Worm (Caenorhabditis elegans): ENCODE results near the gene ttr-57.

ttr-57 gene

ce11 chrV:20638344-20638743 lies 33.4 kb downstream of the ttr-57 start, which contains the start of gene Y44A6B.3:
TSS of gene Y44A6B.3 (minus strand) at chrV:20638444.
- no peak for TF ChIP-seq zag-1 (tag; optimal IDR thresholded peaks at IDR 0.05)
- no peak for TF ChIP-seq nhr-21 (tag; optimal IDR thresholded peaks at IDR 0.05)
- no peak for TF ChIP-seq sma-3 (GFP tag; optimal IDR thresholded peaks at IDR 0.05)
- TF ChIP-seq fos-1 (tag; optimal IDR thresholded peaks at IDR 0.05) = no peak

ce11 chrV:20639294-20639693 lies 34.4 kb downstream of the ttr-57 start, which contains the start of gene srxa-14:
TSS of gene srxa-14 (plus strand) at chrV:20639594.
- no peak for TF ChIP-seq Y55F3AM.14 (GFP tag; optimal IDR thresholded peaks at IDR 0.05)
- no peak for TF ChIP-seq mdl-1 (tag; optimal IDR thresholded peaks at IDR 0.05)
- no peak for TF ChIP-seq elt-3 (tag; optimal IDR thresholded peaks at IDR 0.05)
- no peak for TF ChIP-seq sma-3 (GFP tag; optimal IDR thresholded peaks at IDR 0.05)
- TF ChIP-seq snpc-4 (tag; optimal IDR thresholded peaks at IDR 0.05) = no peak
- TF ChIP-seq unc-62 (GFP tag; optimal IDR thresholded peaks at IDR 0.05) = no peak
- no peak for TF ChIP-seq lin-13 (GFP tag; optimal IDR thresholded peaks at IDR 0.05)
- no peak for TF ChIP-seq gmeb-1 (tag; optimal IDR thresholded peaks at IDR 0.05)
- TF ChIP-seq ztf-4 (tag; optimal IDR thresholded peaks at IDR 0.05) = no peak
- no peak for TF ChIP-seq ama-1 (optimal IDR thresholded peaks at IDR 0.05)

- TF ChIP-seq nhr-25 (tag; optimal IDR thresholded peaks at IDR 0.05) (no peak), nhr-11 (tag; optimal IDR thresholded peaks at IDR 0.05) (no peak), ZK546.5 (tag; optimal IDR thresholded peaks at IDR 0.05) (no peak), sem-4 (tag; optimal IDR thresholded peaks at IDR 0.05) (no peak), nhr-129 (tag; optimal IDR thresholded peaks at IDR 0.05) (no peak), unc-55 (GFP tag; optimal IDR thresholded peaks at IDR 0.05) (no peak), elt-1 (tag; optimal IDR thresholded peaks at IDR 0.05) (no peak), mdl-1 (tag; optimal IDR thresholded peaks at IDR 0.05) (no peak), sma-9 (GFP tag; optimal IDR thresholded peaks at IDR 0.05) (no peak), sma-9 (tag; optimal IDR thresholded peaks at IDR 0.05) (no peak)
Observed at ce11 chrV:20641896-20642295, 37.0 kb downstream of the ttr-57 start, which contains the start of gene srxa-15. TSS of gene srxa-15 (plus strand) at chrV:20642196.

ce11 chrV:20645479-20645878 lies 40.6 kb downstream of the ttr-57 start:
- TF ChIP-seq sma-9 (GFP tag; optimal IDR thresholded peaks at IDR 0.05) (no peak), sma-9 (tag; optimal IDR thresholded peaks at IDR 0.05) (no peak), mab-5 (tag; optimal IDR thresholded peaks at IDR 0.05) (no peak), alr-1 (tag; optimal IDR thresholded peaks at IDR 0.05) (no peak), snpc-4 (tag; optimal IDR thresholded peaks at IDR 0.05) (no peak), skn-1 (tag; optimal IDR thresholded peaks at IDR 0.05) (no peak)

ce11 chrV:20648868-20649267 lies 44.0 kb downstream of the ttr-57 start:
- TF ChIP-seq lsy-2 (tag; optimal IDR thresholded peaks at IDR 0.05) = no peak
- no peak for TF ChIP-seq F13H6.1 (tag; optimal IDR thresholded peaks at IDR 0.05)
- no peak for TF ChIP-seq nhr-25 (tag; optimal IDR thresholded peaks at IDR 0.05)
- no peak for TF ChIP-seq zag-1 (tag; optimal IDR thresholded peaks at IDR 0.05)
- no peak for TF ChIP-seq R02D3.7 (tag; optimal IDR thresholded peaks at IDR 0.05)
- TF ChIP-seq crh-2 (tag; optimal IDR thresholded peaks at IDR 0.05) = no peak
- TF ChIP-seq ztf-4 (tag; optimal IDR thresholded peaks at IDR 0.05) = no peak
- TF ChIP-seq mdl-1 (tag; optimal IDR thresholded peaks at IDR 0.05) = no peak
- no peak for TF ChIP-seq sma-9 (GFP tag; optimal IDR thresholded peaks at IDR 0.05)
- no peak for TF ChIP-seq sma-9 (tag; optimal IDR thresholded peaks at IDR 0.05)
- no peak for TF ChIP-seq fos-1 (tag; optimal IDR thresholded peaks at IDR 0.05)
- TF ChIP-seq ceh-16 (tag; optimal IDR thresholded peaks at IDR 0.05) = no peak
- no peak for TF ChIP-seq alr-1 (tag; optimal IDR thresholded peaks at IDR 0.05)
- TF ChIP-seq ZK546.5 (tag; optimal IDR thresholded peaks at IDR 0.05) = no peak
- no peak for TF ChIP-seq snpc-4 (tag; optimal IDR thresholded peaks at IDR 0.05)
- TF ChIP-seq ama-1 (optimal IDR thresholded peaks at IDR 0.05) = no peak
- TF ChIP-seq sma-3 (GFP tag; optimal IDR thresholded peaks at IDR 0.05) = no peak
- TF ChIP-seq nhr-12 (tag; optimal IDR thresholded peaks at IDR 0.05) = no peak
- TF ChIP-seq egl-27 (tag; optimal IDR thresholded peaks at IDR 0.05) = no peak
- no peak for TF ChIP-seq lin-39 (tag; optimal IDR thresholded peaks at IDR 0.05)

ce11 chrV:20651923-20652322 lies 47.0 kb downstream of the ttr-57 start:
- TF ChIP-seq ZK546.5 (tag; optimal IDR thresholded peaks at IDR 0.05) (no peak), nhr-6 (tag; optimal IDR thresholded peaks at IDR 0.05) (no peak), nhr-129 (tag; optimal IDR thresholded peaks at IDR 0.05) (no peak), nhr-237 (tag; optimal IDR thresholded peaks at IDR 0.05) (no peak), nhr-77 (tag; optimal IDR thresholded peaks at IDR 0.05) (no peak), sma-3 (GFP tag; optimal IDR thresholded peaks at IDR 0.05) (no peak), nhr-23 (tag; optimal IDR thresholded peaks at IDR 0.05) (no peak), lin-11 (tag; optimal IDR thresholded peaks at IDR 0.05) (no peak), elt-1 (tag; optimal IDR thresholded peaks at IDR 0.05) (no peak), ztf-11 (tag; optimal IDR thresholded peaks at IDR 0.05) (no peak), mbf-1 (tag; optimal IDR thresholded peaks at IDR 0.05) (no peak), lin-13 (GFP tag; optimal IDR thresholded peaks at IDR 0.05) (no peak), peb-1 (tag; optimal IDR thresholded peaks at IDR 0.05) (no peak), R02D3.7 (tag; optimal IDR thresholded peaks at IDR 0.05) (no peak), alr-1 (tag; optimal IDR thresholded peaks at IDR 0.05) (no peak), skn-1 (tag; optimal IDR thresholded peaks at IDR 0.05) (no peak), sma-9 (GFP tag; optimal IDR thresholded peaks at IDR 0.05) (no peak), sma-9 (tag; optimal IDR thresholded peaks at IDR 0.05) (no peak), egl-27 (tag; optimal IDR thresholded peaks at IDR 0.05) (no peak), ztf-1 (GFP tag; conservative IDR thresholded peaks at IDR 0.05) (no peak), gmeb-1 (tag; optimal IDR thresholded peaks at IDR 0.05) (no peak)
